Fruit fly (Drosophila melanogaster) whole organism: ENCODE results near the gene CG10845.

Experiments used
- CG8478 ChIP-seq: fragments of >200 bp; optimal IDR thresholded peaks from 2 replicates; lab custom pipeline; 2018; ENCODE audit warnings: inconsistent platforms
- Dll ChIP-seq: fragments of >200 bp; optimal IDR thresholded peaks from 2 replicates; lab custom pipeline; 2017
- EcR ChIP-seq, 2 experiments: fragments of >200 bp; optimal IDR thresholded peaks; 2 replicates each; lab custom pipeline; 2017; ENCODE audit warnings: missing biosample characterization in 2 of 2, missing genetic modification characterization in 2 of 2, missing genetic modification reagents in 2 of 2
- pan ChIP-seq: fragments of >200 bp; optimal IDR thresholded peaks from 2 replicates; lab custom pipeline; 2017
- psq ChIP-seq: fragments of >200 bp; optimal IDR thresholded peaks from 2 replicates; lab custom pipeline; 2017
- usp ChIP-seq: fragments of >200 bp; optimal IDR thresholded peaks from 2 replicates; lab custom pipeline; 2017; ENCODE audit warnings: missing biosample characterization, missing genetic modification characterization, mixed read lengths

DNA sequence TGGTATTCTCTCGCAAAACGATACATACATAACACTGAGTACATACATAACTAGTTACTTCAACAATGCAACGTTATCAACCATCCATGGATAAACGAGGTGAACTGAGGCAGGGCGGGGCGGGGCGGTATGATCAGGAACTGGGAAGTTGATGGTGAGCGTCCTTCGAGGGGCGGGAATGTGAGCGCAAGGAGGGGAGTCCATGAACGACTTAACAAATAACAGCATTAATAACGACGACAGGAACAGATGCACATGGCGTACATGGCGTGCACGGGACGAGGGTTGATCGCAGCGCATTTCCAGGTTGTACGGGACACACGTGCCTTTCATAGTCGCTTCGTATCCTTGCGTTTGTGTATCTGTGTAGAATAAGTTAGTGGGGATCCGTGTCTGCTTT lies 33.0 kb upstream of the CG10845 start:
- TF ChIP-seq EcR (GFP tag; optimal IDR thresholded peaks at IDR 0.05; lab: Kevin White, UChicago) (no peak), usp (GFP tag; lab: Kevin White, UChicago) (no peak), CG8478 (lab: Kevin White, UChicago) (no peak), Dll (lab: Kevin White, UChicago) (no peak), pan (lab: Kevin White, UChicago) (no peak), psq (lab: Kevin White, UChicago) (no peak)
